Fruit fly (Drosophila melanogaster) whole organism: Measurements from ENCODE around the gene CG15212.

Source experiments
- CG8478 ChIP-seq: fragments of >200 bp; optimal IDR thresholded peaks from 2 replicates; lab custom pipeline; 2018; ENCODE audit warnings: inconsistent platforms
- Dll ChIP-seq: fragments of >200 bp; optimal IDR thresholded peaks from 2 replicates; lab custom pipeline; 2017
- EcR ChIP-seq, 2 experiments: fragments of >200 bp; optimal IDR thresholded peaks; 2 replicates each; lab custom pipeline; 2017; ENCODE audit warnings: missing biosample characterization in 2 of 2, missing genetic modification characterization in 2 of 2, missing genetic modification reagents in 2 of 2
- pan ChIP-seq: fragments of >200 bp; optimal IDR thresholded peaks from 2 replicates; lab custom pipeline; 2017
- usp ChIP-seq: fragments of >200 bp; optimal IDR thresholded peaks from 2 replicates; lab custom pipeline; 2017; ENCODE audit warnings: missing biosample characterization, missing genetic modification characterization, mixed read lengths

DNA sequence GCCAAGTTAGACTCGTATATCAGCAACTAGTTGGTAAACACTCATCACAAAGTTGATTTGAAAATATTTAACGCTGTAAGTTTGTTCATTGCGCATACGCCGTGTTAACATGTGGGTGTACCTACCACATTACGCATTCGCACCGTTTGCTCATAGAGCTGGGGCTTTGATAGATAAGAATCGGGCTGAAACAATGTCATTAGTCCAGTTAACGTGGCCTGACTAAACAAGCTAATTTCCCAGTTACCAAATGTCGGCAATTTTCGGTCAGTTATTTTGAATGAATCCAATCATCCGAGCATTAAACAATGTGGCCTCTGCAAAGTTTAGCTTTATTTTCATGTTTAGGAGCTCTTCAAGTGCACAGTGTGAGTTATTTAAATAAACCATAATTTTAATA, 2.1 kb upstream of the CG15212 start, which contains the start of gene CG4597:
- TF ChIP-seq pan (no peak), CG8478 (lab: Kevin White, UChicago) (no peak), usp (no peak), Dll (lab: Kevin White, UChicago) (no peak), EcR (GFP tag; optimal IDR thresholded peaks at IDR 0.05; lab: Kevin White, UChicago) (no peak)
